Fruit fly (Drosophila melanogaster) whole organism, pupa: ENCODE data around the gene CG46394.

Experiments used
- CG10348 ChIP-seq: fragments of 200-800 bp; sonication (Bioruptor generic); IDR thresholded peaks from 2 replicates; pipeline ENCODE4 v1.3.6; 2022; ENCODE audit warnings: missing biosample characterization, missing genetic modification characterization
- CG13204 ChIP-seq: fragments of 200-800 bp; sonication (Bioruptor generic); optimal IDR thresholded peaks from 2 replicates; lab custom pipeline; 2018; ENCODE audit warnings: missing biosample characterization, mild to moderate bottlenecking, missing genetic modification characterization, moderate library complexity
- CG8159 ChIP-seq: fragments of 200-800 bp; sonication (Bioruptor generic); optimal IDR thresholded peaks from 3 replicates; lab custom pipeline; 2018; ENCODE audit warnings: missing biosample characterization, mild to moderate bottlenecking, missing genetic modification characterization, moderate library complexity
- CG9948 ChIP-seq: fragments of 200-800 bp; sonication (Bioruptor generic); optimal IDR thresholded peaks from 2 replicates; lab custom pipeline; 2018; ENCODE audit warnings: missing biosample characterization, mild to moderate bottlenecking, missing genetic modification characterization, moderate library complexity
- Snoo ChIP-seq: fragments of 200-800 bp; sonication (Bioruptor generic); optimal IDR thresholded peaks from 3 replicates; lab custom pipeline; 2017; ENCODE audit warnings: missing biosample characterization, mild to moderate bottlenecking, missing genetic modification characterization, inconsistent platforms
- rn ChIP-seq: fragments of 200-800 bp; sonication (Bioruptor generic); IDR thresholded peaks from 2 replicates; pipeline ENCODE4 v1.3.6; 2022; ENCODE audit warnings: missing biosample characterization, missing genetic modification characterization

dm6 chr3L:11579919-11580318, 20.3 kb upstream of the CG46394 start, which contains the start of gene CG43390:
- no peak for TF ChIP-seq rn
- TF ChIP-seq CG9948 (tag; lab: Kevin White, UChicago) = no peak
- TF ChIP-seq CG10348 (GFP tag; lab: Robert Waterston, UW) = no peak
- no peak for TF ChIP-seq Snoo
- TF ChIP-seq CG13204 (GFP tag; lab: Kevin White, UChicago) = no peak
- no peak for TF ChIP-seq CG8159 (tag; lab: Kevin White, UChicago)
